Worm (Caenorhabditis elegans) whole organism, L3 larva: ENCODE data around the gene R13A5.10.

Experiments
- R02D3.7 ChIP-seq: fragments of 150-350 bp; optimal IDR thresholded peaks from 2 replicates; lab custom pipeline; 2014; ENCODE audit warnings: missing biosample characterization, missing genetic modification characterization
- aly-2 ChIP-seq: fragments of 150-350 bp; optimal IDR thresholded peaks from 2 replicates; lab custom pipeline; 2014; ENCODE audit warnings: missing biosample characterization, missing genetic modification characterization
- ama-1 ChIP-seq: fragments of 150-350 bp; optimal IDR thresholded peaks from 2 replicates; lab custom pipeline; 2018
- ceh-28 ChIP-seq: fragments of 150-350 bp; optimal IDR thresholded peaks from 2 replicates; lab custom pipeline; 2014; ENCODE audit warnings: missing biosample characterization, missing genetic modification reagents, missing genetic modification characterization
- ceh-82 ChIP-seq: fragments of 150-350 bp; optimal IDR thresholded peaks from 2 replicates; lab custom pipeline; 2014; ENCODE audit warnings: missing biosample characterization, missing genetic modification characterization
- ceh-9 ChIP-seq: sonication (generic microtip); optimal IDR thresholded peaks from 2 replicates; lab custom pipeline; 2018; ENCODE audit warnings: missing biosample characterization, missing genetic modification characterization
- daf-12 ChIP-seq: fragments of 150-350 bp; optimal IDR thresholded peaks from 2 replicates; lab custom pipeline; 2014; ENCODE audit warnings: missing biosample characterization, missing genetic modification reagents, missing genetic modification characterization
- egl-27 ChIP-seq: sonication (generic microtip); optimal IDR thresholded peaks from 4 replicates; lab custom pipeline; 2017; ENCODE audit warnings: missing biosample characterization, missing genetic modification reagents, missing genetic modification characterization
- egl-5 ChIP-seq: fragments of 150-350 bp; optimal IDR thresholded peaks from 2 replicates; lab custom pipeline; 2017; ENCODE audit warnings: missing biosample characterization, missing genetic modification reagents, missing genetic modification characterization, inconsistent platforms
- elt-1 ChIP-seq: fragments of 150-350 bp; optimal IDR thresholded peaks from 2 replicates; lab custom pipeline; 2014; ENCODE audit warnings: missing biosample characterization, missing genetic modification characterization
- elt-2 ChIP-seq: sonication (generic microtip); optimal IDR thresholded peaks from 2 replicates; lab custom pipeline; 2016; ENCODE audit warnings: missing genetic modification reagents, mild to moderate bottlenecking, missing genetic modification characterization, missing compliant biosample characterization
- elt-3 ChIP-seq, 3 experiments: fragments of 150-350 bp in 1 of 3; sonication (generic microtip) in 2 of 3; optimal IDR thresholded peaks; 2 replicates in 2 of 3; 4 replicates in 1 of 3; lab custom pipeline; 2014 to 2017; ENCODE audit warnings: missing biosample characterization in 3 of 3, missing genetic modification characterization in 3 of 3
- eor-1 ChIP-seq, 2 experiments: fragments of 150-350 bp; optimal IDR thresholded peaks; 2 replicates each; lab custom pipeline; 2014 to 2018; ENCODE audit warnings: missing biosample characterization in 2 of 2, missing genetic modification characterization in 2 of 2
- fkh-10 ChIP-seq: sonication (generic microtip); optimal IDR thresholded peaks from 2 replicates; lab custom pipeline; 2017; ENCODE audit warnings: missing biosample characterization, missing genetic modification reagents, missing genetic modification characterization
- fos-1 ChIP-seq: fragments of 150-350 bp; optimal IDR thresholded peaks from 2 replicates; lab custom pipeline; 2014; ENCODE audit warnings: missing biosample characterization, missing genetic modification characterization
- hmg-11 ChIP-seq: sonication (generic microtip); optimal IDR thresholded peaks from 2 replicates; lab custom pipeline; 2016; ENCODE audit warnings: missing genetic modification characterization, missing compliant biosample characterization
- jun-1 ChIP-seq: fragments of 150-350 bp; optimal IDR thresholded peaks from 2 replicates; lab custom pipeline; 2014; ENCODE audit warnings: missing biosample characterization, missing genetic modification reagents, missing genetic modification characterization
- lin-15B ChIP-seq: fragments of 150-350 bp; optimal IDR thresholded peaks from 2 replicates; lab custom pipeline; 2014; ENCODE audit warnings: missing biosample characterization, missing genetic modification characterization
- lin-39 ChIP-seq: fragments of 150-350 bp; optimal IDR thresholded peaks from 2 replicates; lab custom pipeline; 2018; ENCODE audit warnings: missing biosample characterization, missing genetic modification reagents, missing genetic modification characterization
- lsy-12 ChIP-seq: sonication (generic microtip); optimal IDR thresholded peaks from 2 replicates; lab custom pipeline; 2016; ENCODE audit warnings: mild to moderate bottlenecking, missing genetic modification characterization, missing compliant biosample characterization
- mdl-1 ChIP-seq: fragments of 150-350 bp; optimal IDR thresholded peaks from 2 replicates; lab custom pipeline; 2014; ENCODE audit warnings: missing biosample characterization, missing genetic modification characterization
- mml-1 ChIP-seq: fragments of 150-350 bp; sonication (generic microtip); optimal IDR thresholded peaks from 3 replicates; lab custom pipeline; 2014; ENCODE audit warnings: missing biosample characterization, missing genetic modification characterization
- nfya-1 ChIP-seq: sonication (generic microtip); optimal IDR thresholded peaks from 2 replicates; lab custom pipeline; 2017; ENCODE audit warnings: missing genetic modification characterization, mild to moderate bottlenecking, missing compliant biosample characterization, antibody characterized with exemption, moderate library complexity; ENCODE audit not compliant: insufficient read depth
- nhr-11 ChIP-seq: fragments of 150-350 bp; optimal IDR thresholded peaks from 2 replicates; lab custom pipeline; 2014; ENCODE audit warnings: missing biosample characterization, missing genetic modification characterization
- nhr-12 ChIP-seq: fragments of 150-350 bp; optimal IDR thresholded peaks from 2 replicates; lab custom pipeline; 2014; ENCODE audit warnings: missing biosample characterization, missing genetic modification characterization
- nhr-23 ChIP-seq: fragments of 150-350 bp; optimal IDR thresholded peaks from 2 replicates; lab custom pipeline; 2014; ENCODE audit warnings: missing biosample characterization, missing genetic modification reagents, missing genetic modification characterization
- nhr-237 ChIP-seq: fragments of 150-350 bp; optimal IDR thresholded peaks from 2 replicates; lab custom pipeline; 2014; ENCODE audit warnings: missing biosample characterization, missing genetic modification characterization
- nhr-25 ChIP-seq: sonication (generic microtip); optimal IDR thresholded peaks from 2 replicates; lab custom pipeline; 2017; ENCODE audit warnings: missing biosample characterization, missing genetic modification characterization
- nhr-43 ChIP-seq: sonication (generic microtip); optimal IDR thresholded peaks from 2 replicates; lab custom pipeline; 2016; ENCODE audit warnings: mild to moderate bottlenecking, missing genetic modification characterization, missing compliant biosample characterization; ENCODE audit not compliant: poor library complexity, severe bottlenecking
- nhr-76 ChIP-seq: fragments of 150-350 bp; sonication (generic microtip); optimal IDR thresholded peaks from 5 replicates; lab custom pipeline; 2014; ENCODE audit warnings: missing biosample characterization, missing genetic modification characterization
- nhr-77 ChIP-seq: fragments of 150-350 bp; optimal IDR thresholded peaks from 2 replicates; lab custom pipeline; 2014; ENCODE audit warnings: missing biosample characterization, missing genetic modification characterization
- pha-4 ChIP-seq: fragments of 150-350 bp; optimal IDR thresholded peaks from 2 replicates; lab custom pipeline; 2014; ENCODE audit warnings: missing biosample characterization, missing genetic modification reagents, missing genetic modification characterization
- pqm-1 ChIP-seq: fragments of 150-350 bp; optimal IDR thresholded peaks from 2 replicates; lab custom pipeline; 2017; ENCODE audit warnings: missing biosample characterization, missing genetic modification characterization, inconsistent platforms
- sea-2 ChIP-seq: fragments of 150-350 bp; sonication (generic microtip); optimal IDR thresholded peaks from 4 replicates; lab custom pipeline; 2014; ENCODE audit warnings: missing biosample characterization, missing genetic modification reagents, missing genetic modification characterization
- skn-1 ChIP-seq: fragments of 150-350 bp; optimal IDR thresholded peaks from 2 replicates; lab custom pipeline; 2014; ENCODE audit warnings: missing biosample characterization, missing genetic modification characterization
- snpc-4 ChIP-seq: fragments of 150-350 bp; optimal IDR thresholded peaks from 2 replicates; lab custom pipeline; 2014; ENCODE audit warnings: missing biosample characterization, missing genetic modification characterization
- tbx-2 ChIP-seq: sonication (generic microtip); optimal IDR thresholded peaks from 2 replicates; lab custom pipeline; 2016; ENCODE audit warnings: mild to moderate bottlenecking, missing genetic modification characterization, missing compliant biosample characterization
- unc-39 ChIP-seq: sonication (generic microtip); optimal IDR thresholded peaks from 4 replicates; lab custom pipeline; 2017; ENCODE audit warnings: missing biosample characterization, missing genetic modification characterization
- unc-62 ChIP-seq: fragments of 150-350 bp; sonication (generic microtip); optimal IDR thresholded peaks from 4 replicates; lab custom pipeline; 2014; ENCODE audit warnings: missing biosample characterization, missing genetic modification reagents, missing genetic modification characterization
- zag-1 ChIP-seq: fragments of 150-350 bp; optimal IDR thresholded peaks from 2 replicates; lab custom pipeline; 2014; ENCODE audit warnings: missing biosample characterization, missing genetic modification characterization
- ztf-11 ChIP-seq: fragments of 150-350 bp; optimal IDR thresholded peaks from 2 replicates; lab custom pipeline; 2014; ENCODE audit warnings: missing biosample characterization, missing genetic modification characterization
- ztf-4 ChIP-seq: fragments of 150-350 bp; optimal IDR thresholded peaks from 2 replicates; lab custom pipeline; 2014; ENCODE audit warnings: missing biosample characterization, missing genetic modification characterization

Gene R13A5.10

ce11 chrIII:7584131-7584646 lies 1.4 kb upstream of the R13A5.10 start, which contains the start of gene cup-5 (continued):
- TF ChIP-seq lsy-12 (tag; lab: Kevin White, UChicago) (no peak), ztf-4 (tag; lab: Kevin White, UChicago) (no peak), ceh-9 (tag; lab: Kevin White, UChicago) (no peak), mml-1 (tag; lab: Kevin White, UChicago) (no peak), fkh-10 (GFP tag; lab: Kevin White, UChicago) (no peak), mdl-1 (no peak)

ce11 chrIII:7580586-7580985 lies 2.2 kb downstream of the R13A5.10 start:
- TF ChIP-seq lin-15B (tag; lab: Kevin White, UChicago) (no peak), nhr-11 (no peak), nhr-25 (tag; lab: Kevin White, UChicago) (no peak), skn-1 (tag; lab: Kevin White, UChicago) (no peak), sea-2 (GFP tag; lab: Kevin White, UChicago) (no peak), mml-1 (tag; lab: Kevin White, UChicago) (no peak), tbx-2 (no peak), lin-39 (tag; lab: Kevin White, UChicago) (peak; percentile 63), nhr-237 (tag; lab: Kevin White, UChicago) (no peak), pha-4 (tag; lab: Kevin White, UChicago) (no peak), unc-62 (GFP tag; lab: Kevin White, UChicago) (no peak), unc-39 (tag; lab: Kevin White, UChicago) (no peak), ama-1 (no peak), elt-2 (tag; lab: Kevin White, UChicago) (no peak), zag-1 (tag; lab: Kevin White, UChicago) (no peak), mdl-1 (no peak), nfya-1 (tag; lab: Kevin White, UChicago) (peak; percentile 69), nhr-43 (tag; lab: Kevin White, UChicago) (no peak), daf-12 (no peak), nhr-76 (tag; lab: Kevin White, UChicago) (no peak), pqm-1 (tag; lab: Kevin White, UChicago) (no peak), aly-2 (tag; lab: Kevin White, UChicago) (no peak), snpc-4 (peak; percentile 17), hmg-11 (peak; percentile 63), nhr-12 (tag; lab: Kevin White, UChicago) (no peak), elt-3 (tag; optimal IDR thresholded peaks at IDR 0.05; lab: Kevin White, UChicago) (no peak), nhr-23 (tag; lab: Kevin White, UChicago) (no peak), jun-1 (tag; lab: Kevin White, UChicago) (no peak), fkh-10 (GFP tag; lab: Kevin White, UChicago) (peak; percentile 85)

- TF ChIP-seq nfya-1 (tag; lab: Kevin White, UChicago) (peak; percentile 8), ceh-28 (tag; lab: Kevin White, UChicago) (no peak)
These were observed 3.5 kb downstream of the R13A5.10 start, which contains the start of gene mfsd-6 for ce11 chrIII:7579324-7579723. Gene mfsd-6, minus strand, starts transcription at chrIII:7579411.

ce11 chrIII:7572781-7573400 lies 9.9 kb downstream of the R13A5.10 start, which contains the start of the genes rpl-9 and lpd-7:
Gene rpl-9, minus strand, starts transcription at chrIII:7572831.
Gene lpd-7, plus strand, starts transcription at chrIII:7573350.
- TF ChIP-seq elt-1 (tag; lab: Kevin White, UChicago) = peak; percentile 38
- peak; percentile 93 for TF ChIP-seq nfya-1 (tag; lab: Kevin White, UChicago)
- no peak for TF ChIP-seq ztf-11 (tag; lab: Kevin White, UChicago)
- peak; percentile 78 for TF ChIP-seq hmg-11
- TF ChIP-seq skn-1 (tag; lab: Kevin White, UChicago) = peak; percentile 50
- TF ChIP-seq eor-1 (tag; optimal IDR thresholded peaks at IDR 0.05; lab: Kevin White, UChicago) = no peak
- peak; percentile 91 for TF ChIP-seq nhr-23 (tag; lab: Kevin White, UChicago)
- TF ChIP-seq nhr-237 (tag; lab: Kevin White, UChicago) = no peak
- no peak for TF ChIP-seq mdl-1
- peak; percentile 32 for TF ChIP-seq ceh-28 (tag; lab: Kevin White, UChicago)
- TF ChIP-seq elt-3 (tag; optimal IDR thresholded peaks at IDR 0.05; lab: Kevin White, UChicago) = no peak
- TF ChIP-seq nhr-77 (tag; lab: Kevin White, UChicago) = no peak
- TF ChIP-seq egl-27 (tag; lab: Kevin White, UChicago) = no peak
- TF ChIP-seq ama-1 = peak; percentile 57
- no peak for TF ChIP-seq mml-1 (tag; lab: Kevin White, UChicago)
- TF ChIP-seq nhr-25 (tag; lab: Kevin White, UChicago) = peak; percentile 96
- TF ChIP-seq pqm-1 (tag; lab: Kevin White, UChicago) = peak; percentile 61
- peak; percentile 94 for TF ChIP-seq lin-39 (tag; lab: Kevin White, UChicago)
- TF ChIP-seq snpc-4 = peak; percentile 55
- no peak for TF ChIP-seq unc-39 (tag; lab: Kevin White, UChicago)
- TF ChIP-seq nhr-43 (tag; lab: Kevin White, UChicago) = peak; percentile 71
- no peak for TF ChIP-seq nhr-12 (tag; lab: Kevin White, UChicago)
- no peak for TF ChIP-seq unc-62 (GFP tag; lab: Kevin White, UChicago)
- no peak for TF ChIP-seq ceh-9 (tag; lab: Kevin White, UChicago)
- TF ChIP-seq pha-4 (tag; lab: Kevin White, UChicago) = peak; percentile 91
- TF ChIP-seq ceh-82 = no peak
- TF ChIP-seq lin-15B (tag; lab: Kevin White, UChicago) = peak; percentile 84
- TF ChIP-seq R02D3.7 = peak; percentile 65
- peak; percentile 53 for TF ChIP-seq elt-2 (tag; lab: Kevin White, UChicago)
- TF ChIP-seq jun-1 (tag; lab: Kevin White, UChicago) = no peak
- peak; percentile 7 for TF ChIP-seq egl-5 (tag; lab: Kevin White, UChicago)
- TF ChIP-seq fos-1 = no peak
- peak; percentile 11 for TF ChIP-seq fkh-10 (GFP tag; lab: Kevin White, UChicago)
